Worm (Caenorhabditis elegans): ENCODE results near the gene ncx-7.

DNA sequence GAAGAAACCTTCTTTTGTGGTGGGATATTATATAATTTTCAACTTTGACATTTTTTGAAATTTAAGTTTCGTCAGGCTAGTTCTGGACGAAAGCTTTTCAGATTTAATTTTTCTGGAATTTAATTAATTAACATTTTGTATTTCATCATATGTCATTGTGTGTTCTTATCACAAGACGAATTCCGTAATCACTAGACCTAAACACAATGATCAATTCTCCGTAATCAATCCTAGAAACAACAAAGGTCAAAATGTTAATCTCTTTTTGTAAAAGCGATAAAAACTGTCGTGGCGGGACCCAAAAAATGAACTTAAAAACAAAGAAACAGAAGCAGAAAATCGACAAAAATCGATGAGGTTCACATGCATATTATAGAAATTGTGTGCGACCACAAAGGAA, 5.4 kb downstream of the ncx-7 start:
- TF ChIP-seq med-1 (GFP tag; optimal IDR thresholded peaks at IDR 0.05; ENCODE audit: insufficient read depth) (no peak), T22C8.4 (GFP tag; IDR thresholded peaks at IDR 0.05) (no peak), klf-2 (GFP tag; conservative IDR thresholded peaks at IDR 0.05) (no peak), ref-1 (GFP tag; conservative IDR thresholded peaks at IDR 0.05) (no peak), ztf-23 (GFP tag; IDR thresholded peaks at IDR 0.05) (no peak), cog-1 (tag; optimal IDR thresholded peaks at IDR 0.05) (no peak), flt-1 (GFP tag; IDR thresholded peaks at IDR 0.05) (no peak), tab-1 (GFP tag; IDR thresholded peaks at IDR 0.05) (no peak), ztf-29 (GFP tag; IDR thresholded peaks at IDR 0.05) (no peak)
